Worm (Caenorhabditis elegans) whole organism, L4/young adult: ENCODE data around the gene dyf-4.

ENCODE experiments used
- W03F9.2 ChIP-seq: fragments of 150-350 bp; optimal IDR thresholded peaks from 2 replicates; lab custom pipeline; 2014; ENCODE audit warnings: missing biosample characterization, missing genetic modification characterization
- dao-5 ChIP-seq: sonication (generic microtip); optimal IDR thresholded peaks from 2 replicates; lab custom pipeline; 2016; ENCODE audit warnings: missing genotype, missing genetic modification characterization, moderate library complexity, missing compliant biosample characterization
- him-1 ChIP-seq: sonication (generic microtip); optimal IDR thresholded peaks from 2 replicates; lab custom pipeline; 2016; ENCODE audit warnings: missing genotype, missing genetic modification reagents, missing genetic modification characterization, missing compliant biosample characterization

DNA sequence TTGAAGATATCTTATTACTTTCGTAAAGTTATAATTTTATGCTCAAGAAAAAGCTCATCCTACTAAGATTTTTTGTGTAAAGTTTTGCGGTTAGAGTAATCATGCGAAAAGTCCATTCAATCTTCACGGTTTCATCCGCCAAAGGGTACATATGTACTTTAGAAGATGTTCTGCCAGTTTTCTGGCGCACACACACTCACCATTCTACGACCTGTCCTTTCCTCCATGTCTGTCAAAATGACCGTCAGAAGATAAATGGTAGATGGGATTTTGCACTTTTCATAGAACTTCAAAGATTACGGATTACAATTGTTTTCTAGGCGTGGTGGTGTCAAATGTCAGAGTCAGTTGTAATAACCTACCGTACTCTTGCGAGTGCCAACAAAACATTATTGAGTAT lies 12.0 kb upstream of the dyf-4 start:
- TF ChIP-seq him-1 (tag; lab: Kevin White, UChicago) (no peak), W03F9.2 (tag; lab: Kevin White, UChicago) (no peak), dao-5 (tag; lab: Kevin White, UChicago) (no peak)
